Worm (Caenorhabditis elegans): Measurements from ENCODE around the gene T28A11.25.

ce11 chrV:3260075-3260474 lies 21.5 kb upstream of the T28A11.25 start, which contains the start of gene srbc-5:
- TF ChIP-seq klf-2 (GFP tag; conservative IDR thresholded peaks at IDR 0.05) (no peak), tab-1 (GFP tag; IDR thresholded peaks at IDR 0.05) (no peak), flt-1 (GFP tag; IDR thresholded peaks at IDR 0.05) (no peak), med-1 (GFP tag; optimal IDR thresholded peaks at IDR 0.05; ENCODE audit: insufficient read depth) (no peak)

Measured in whole organism, midembryonic.